Fruit fly (Drosophila melanogaster): ENCODE data around the gene CG11857.

dm6 chr3R:25309175-25309574, 50.5 kb downstream of the CG11857 start:
- no peak for TF ChIP-seq Myc (optimal IDR thresholded peaks at IDR 0.05)
- no peak for TF ChIP-seq ttk (optimal IDR thresholded peaks at IDR 0.05)
- TF ChIP-seq insv (optimal IDR thresholded peaks at IDR 0.05): no peak
- no peak for TF ChIP-seq h (optimal IDR thresholded peaks at IDR 0.05)

All from Kc167 (cell line).